Fruit fly (Drosophila melanogaster) Kc167 (cell line): ENCODE results near the gene CG31861.

Experiments used
- Myc ChIP-seq: fragments of >200 bp; optimal IDR thresholded peaks from 2 replicates; lab custom pipeline; 2017; ENCODE audit warnings: missing external identifiers
- Sin3A ChIP-seq: fragments of >200 bp; optimal IDR thresholded peaks from 2 replicates; lab custom pipeline; 2018; ENCODE audit warnings: missing external identifiers
- h ChIP-seq: fragments of >200 bp; optimal IDR thresholded peaks from 3 replicates; lab custom pipeline; 2018; ENCODE audit warnings: missing external identifiers
- insv ChIP-seq: fragments of >200 bp; optimal IDR thresholded peaks from 3 replicates; lab custom pipeline; 2018; ENCODE audit warnings: missing external identifiers
- psq ChIP-seq: fragments of >200 bp; optimal IDR thresholded peaks from 2 replicates; lab custom pipeline; 2017; ENCODE audit warnings: missing external identifiers
- ttk ChIP-seq: sonication (Bioruptor generic); optimal IDR thresholded peaks from 2 replicates; lab custom pipeline; 2017; ENCODE audit warnings: missing external identifiers

CG31861 gene

DNA sequence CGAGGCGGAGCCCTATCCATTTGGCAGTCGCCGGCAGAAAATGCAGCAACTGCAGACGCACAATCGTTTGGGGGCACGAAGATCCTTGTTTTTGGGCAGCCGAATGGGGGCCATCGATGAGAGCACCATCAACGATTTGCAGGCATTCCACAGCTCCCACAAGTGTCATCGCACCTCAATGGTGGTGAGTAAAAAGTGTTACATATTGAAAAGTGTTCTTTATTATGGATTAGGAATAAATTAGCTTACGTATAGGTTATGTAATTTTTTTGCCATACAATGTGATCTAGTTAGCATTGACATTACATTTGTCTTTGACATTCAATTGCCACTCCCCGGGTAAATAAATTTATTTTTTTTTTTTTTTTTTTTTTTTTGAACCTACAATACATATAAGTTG lies at the start of gene CG31861:
Gene CG31861, plus strand, starts transcription at position 301 of the 400 bp plus-strand sequence.
- TF ChIP-seq psq (lab: Kevin White, UChicago) (no peak), h (lab: Kevin White, UChicago) (no peak), Myc (lab: Kevin White, UChicago) (no peak), Sin3A (no peak), insv (lab: Kevin White, UChicago) (no peak), ttk (lab: Kevin White, UChicago) (no peak)

- TF ChIP-seq psq (lab: Kevin White, UChicago), result no peak
- TF ChIP-seq insv (lab: Kevin White, UChicago), result no peak
- no peak for TF ChIP-seq h (lab: Kevin White, UChicago)
- no peak for TF ChIP-seq Myc (lab: Kevin White, UChicago)
These were observed 48.5 kb upstream of the CG31861 start for dm6 chr2L:12112943-12113557.

DNA sequence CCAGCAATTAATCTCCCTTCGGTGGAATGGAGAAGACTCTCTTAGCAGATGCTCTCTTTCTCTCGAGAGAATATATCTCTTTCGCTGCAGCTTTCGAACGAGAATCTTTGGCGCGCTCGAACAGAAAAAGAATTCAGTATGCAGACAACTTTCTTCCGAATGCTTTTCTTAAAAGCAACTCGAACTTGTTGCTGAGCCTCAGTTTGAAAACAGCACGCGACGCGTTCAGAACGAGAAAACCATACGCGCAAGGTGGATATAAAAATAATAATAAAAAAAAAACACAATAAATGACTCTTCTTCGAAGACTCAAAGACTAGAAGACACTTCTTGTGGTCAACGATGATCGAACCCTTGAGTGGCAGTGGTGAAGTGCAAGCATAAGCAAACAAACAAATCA lies 47.4 kb upstream of the CG31861 start, which contains the start of gene CG17211:
Gene CG17211, plus strand, starts transcription at position 202 of the 400 bp plus-strand sequence.
- no peak for TF ChIP-seq psq (lab: Kevin White, UChicago)
- TF ChIP-seq Myc (lab: Kevin White, UChicago), result no peak
- TF ChIP-seq Sin3A, result no peak
- no peak for TF ChIP-seq insv (lab: Kevin White, UChicago)
- no peak for TF ChIP-seq h (lab: Kevin White, UChicago)

DNA sequence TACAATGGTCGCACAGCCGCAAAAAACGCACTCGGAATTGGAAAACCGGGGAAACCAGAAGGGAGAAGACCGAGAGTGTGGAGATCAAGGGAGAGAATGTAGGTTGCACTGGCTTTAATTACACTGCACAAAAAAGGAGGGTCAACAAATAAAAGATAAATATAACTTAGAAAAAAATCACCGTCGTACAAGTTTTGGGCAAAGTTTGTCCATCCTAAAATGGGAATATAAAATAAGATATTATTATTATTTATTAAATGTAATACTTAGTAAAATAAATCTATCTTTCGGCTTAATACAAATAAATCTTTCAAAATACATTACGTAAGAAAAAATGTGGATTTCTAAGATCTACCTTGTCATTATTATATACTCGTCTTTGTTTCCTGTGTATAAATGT lies 45.8 kb upstream of the CG31861 start:
- TF ChIP-seq insv (lab: Kevin White, UChicago) (no peak), Sin3A (no peak), h (lab: Kevin White, UChicago) (no peak), psq (lab: Kevin White, UChicago) (no peak), ttk (lab: Kevin White, UChicago) (no peak), Myc (lab: Kevin White, UChicago) (no peak)

dm6 chr2L:12120000-12120399 lies 41.6 kb upstream of the CG31861 start:
- no peak for TF ChIP-seq ttk (lab: Kevin White, UChicago)
- TF ChIP-seq Myc (lab: Kevin White, UChicago), result no peak
- no peak for TF ChIP-seq insv (lab: Kevin White, UChicago)
- TF ChIP-seq Sin3A, result no peak
- no peak for TF ChIP-seq psq (lab: Kevin White, UChicago)
- no peak for TF ChIP-seq h (lab: Kevin White, UChicago)

DNA sequence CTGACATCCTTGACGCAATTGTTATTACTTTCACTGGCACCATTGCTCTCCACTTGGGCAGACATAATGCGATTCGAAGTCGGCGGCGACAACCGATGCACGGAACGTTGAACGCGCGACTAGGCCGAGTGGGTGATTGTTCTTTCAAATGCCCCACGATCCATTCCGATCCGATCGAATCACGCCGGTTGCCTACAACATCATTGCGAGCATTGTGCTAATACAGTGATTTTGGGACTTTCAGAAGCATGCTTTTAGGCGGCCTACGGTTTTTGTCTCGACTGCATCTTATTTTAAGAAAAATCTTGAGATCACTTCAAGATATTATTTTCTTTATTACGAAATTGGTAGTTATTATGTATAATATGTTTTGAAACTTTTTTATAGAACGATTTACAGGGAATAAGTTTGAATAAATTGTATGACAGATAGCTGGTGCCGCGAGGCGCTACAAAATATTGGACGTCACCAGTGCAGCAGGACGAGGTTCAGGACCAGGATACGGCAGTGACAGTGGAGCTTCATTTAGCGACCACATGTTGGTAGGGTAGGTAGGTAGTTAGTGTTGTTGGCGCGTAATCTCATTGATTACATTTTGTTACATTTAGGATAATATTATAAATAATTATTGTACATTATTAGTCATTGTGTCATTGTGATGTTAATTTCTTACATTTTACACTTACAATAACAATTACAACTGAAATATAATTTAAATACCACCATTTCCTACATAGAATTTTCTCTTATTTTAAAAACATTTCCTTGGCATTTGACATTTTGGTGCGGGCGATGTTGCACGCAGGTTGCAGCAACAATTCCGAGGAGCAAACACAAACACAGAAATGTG lies 28.1 kb upstream of the CG31861 start, which contains the start of gene rho-6:
Gene rho-6, minus strand, starts transcription at position 137 of the 850 bp plus-strand sequence.
- TF ChIP-seq psq (lab: Kevin White, UChicago), result no peak
- TF ChIP-seq insv (lab: Kevin White, UChicago), result no peak
- TF ChIP-seq ttk (lab: Kevin White, UChicago), result no peak
- no peak for TF ChIP-seq Myc (lab: Kevin White, UChicago)
- TF ChIP-seq Sin3A, result no peak
- TF ChIP-seq h (lab: Kevin White, UChicago), result no peak

DNA sequence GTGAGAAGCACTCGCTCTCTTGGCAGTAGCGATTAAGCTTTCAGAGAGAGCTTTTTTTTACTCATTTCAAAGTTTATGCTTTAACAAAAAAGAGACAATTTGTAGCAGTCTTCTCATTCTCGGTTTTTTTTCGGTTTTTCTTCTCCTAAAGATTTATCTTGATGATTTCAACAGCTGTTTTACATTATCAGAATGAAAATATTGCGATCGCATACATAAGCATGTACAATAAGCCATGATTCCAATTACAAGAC lies 27.5 kb upstream of the CG31861 start:
- TF ChIP-seq Sin3A (no peak), ttk (lab: Kevin White, UChicago) (no peak), psq (lab: Kevin White, UChicago) (no peak), h (lab: Kevin White, UChicago) (no peak), Myc (lab: Kevin White, UChicago) (no peak), insv (lab: Kevin White, UChicago) (no peak)

DNA sequence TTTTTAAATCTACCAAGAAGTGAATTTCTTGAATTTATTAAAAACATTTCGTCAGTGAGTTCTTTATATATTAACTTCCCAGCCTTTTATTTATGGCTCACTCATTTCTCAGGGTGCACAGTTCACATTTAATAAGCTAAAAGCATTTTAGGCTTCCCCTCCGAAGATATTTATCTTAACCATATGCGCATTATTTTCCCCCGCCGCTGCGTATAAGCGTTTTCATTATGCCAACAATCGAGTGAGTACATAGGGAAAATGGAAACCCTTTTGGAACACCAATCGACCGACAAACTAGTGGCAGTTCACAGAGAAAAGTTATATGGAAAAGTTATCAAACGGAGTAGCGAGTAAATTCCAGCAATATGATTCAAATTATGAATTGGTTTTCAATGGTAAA lies 23.9 kb upstream of the CG31861 start, which contains the start of gene Gr33a:
Gene Gr33a, plus strand, starts transcription at position 301 of the 400 bp plus-strand sequence.
- no peak for TF ChIP-seq ttk (lab: Kevin White, UChicago)
- TF ChIP-seq insv (lab: Kevin White, UChicago), result no peak
- TF ChIP-seq Myc (lab: Kevin White, UChicago), result no peak
- TF ChIP-seq psq (lab: Kevin White, UChicago), result no peak
- TF ChIP-seq h (lab: Kevin White, UChicago), result no peak
- TF ChIP-seq Sin3A, result no peak

- TF ChIP-seq Sin3A, result no peak
- TF ChIP-seq ttk (lab: Kevin White, UChicago), result no peak
- no peak for TF ChIP-seq Myc (lab: Kevin White, UChicago)
- TF ChIP-seq h (lab: Kevin White, UChicago), result no peak
- no peak for TF ChIP-seq psq (lab: Kevin White, UChicago)
- no peak for TF ChIP-seq insv (lab: Kevin White, UChicago)
These were observed 19.1 kb upstream of the CG31861 start, which contains the start of gene CG31760 for dm6 chr2L:12142439-12142838. Gene CG31760, plus strand, starts transcription at chr2L:12142780.

dm6 chr2L:12163941-12164340 lies 2.4 kb downstream of the CG31861 start, which contains the start of gene ZnT33D:
Gene ZnT33D, plus strand, starts transcription at chr2L:12164241.
- TF ChIP-seq h (lab: Kevin White, UChicago) (no peak), psq (lab: Kevin White, UChicago) (no peak), Myc (lab: Kevin White, UChicago) (no peak), ttk (lab: Kevin White, UChicago) (no peak)

dm6 chr2L:12170250-12170649 lies 8.7 kb downstream of the CG31861 start, which contains the start of gene CG17217:
Gene CG17217, plus strand, starts transcription at chr2L:12170550.
- no peak for TF ChIP-seq insv (lab: Kevin White, UChicago)
- no peak for TF ChIP-seq ttk (lab: Kevin White, UChicago)
- TF ChIP-seq Sin3A, result no peak
- TF ChIP-seq psq (lab: Kevin White, UChicago), result no peak
- TF ChIP-seq Myc (lab: Kevin White, UChicago), result no peak
- no peak for TF ChIP-seq h (lab: Kevin White, UChicago)
